Fruit fly (Drosophila melanogaster): Measurements from ENCODE around the gene CG2991.

CG2991 gene

DNA sequence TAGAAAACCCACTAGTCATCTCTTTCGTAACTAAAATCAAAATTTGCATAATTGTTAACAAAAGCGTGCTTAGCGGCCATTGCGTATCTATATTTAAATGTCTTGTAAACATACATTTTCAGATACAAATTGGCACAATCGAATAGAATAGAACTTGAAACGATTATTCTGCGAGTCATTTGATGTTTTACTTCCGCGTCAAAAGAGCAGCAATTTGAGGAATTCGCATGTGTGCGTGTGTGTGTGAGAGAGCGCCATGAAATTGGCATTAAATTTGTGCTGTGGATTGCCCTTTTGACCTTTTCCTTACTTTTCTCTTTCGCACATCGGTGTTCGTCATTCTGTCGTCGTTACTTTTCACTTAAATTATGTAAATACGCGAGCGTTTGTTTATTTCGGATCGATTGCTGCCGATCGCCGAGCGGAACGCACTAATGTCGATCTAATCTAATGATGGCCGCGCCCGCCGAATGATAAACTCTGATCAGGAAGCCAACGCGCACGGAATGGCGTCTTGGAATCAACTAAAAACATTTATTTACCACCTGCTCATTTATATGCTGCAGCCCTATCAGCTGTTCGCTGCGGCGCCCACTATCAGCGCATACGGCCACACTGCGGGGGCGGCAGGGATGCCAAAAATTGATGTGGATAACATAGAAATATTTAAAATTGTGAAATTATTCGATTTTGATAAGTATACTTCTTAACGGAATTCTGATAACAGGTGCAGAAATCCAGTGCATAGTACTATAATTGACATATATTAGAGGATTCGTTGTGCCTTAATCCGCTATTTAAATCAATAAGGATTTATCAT lies 27.9 kb downstream of the CG2991 start (continued):
- TF ChIP-seq E2f2 (GFP tag; IDR thresholded peaks at IDR 0.05) (peak; percentile 77), CG3281 (GFP tag; optimal IDR thresholded peaks at IDR 0.05) (peak; percentile 55), Doc3 (GFP tag; IDR thresholded peaks at IDR 0.05; ENCODE audit: partially characterized antibody) (no peak), CG31224 (GFP tag; IDR thresholded peaks at IDR 0.05) (peak; percentile 43; the same call in 1 of the 2 replicates), dm (GFP tag; optimal IDR thresholded peaks at IDR 0.05) (peak; percentile 45), CG14667 (GFP tag; IDR thresholded peaks at IDR 0.05) (no peak), slbo (GFP tag; IDR thresholded peaks at IDR 0.05) (peak; percentile 58), Drgx (GFP tag; IDR thresholded peaks at IDR 0.05) (peak; percentile 49), CG11723 (GFP tag; optimal IDR thresholded peaks at IDR 0.05) (no peak), fu2 (GFP tag; optimal IDR thresholded peaks at IDR 0.05) (no peak), inv (GFP tag; IDR thresholded peaks at IDR 0.05; ENCODE audit: partially characterized antibody) (0 out of 2 replicates have a peak, but pooled peaks have one; percentile 18), CG13287 (GFP tag; IDR thresholded peaks at IDR 0.05; ENCODE audit: partially characterized antibody) (peak; percentile 6; the same call in 1 of the 2 replicates), CG10543 (GFP tag; optimal IDR thresholded peaks at IDR 0.05) (peak; percentile 80), CG5953 (GFP tag; IDR thresholded peaks at IDR 0.05) (peak; percentile 61; the same call in 1 of the 2 replicates), bcd (GFP tag; optimal IDR thresholded peaks at IDR 0.05) (no peak), eve (GFP tag; optimal IDR thresholded peaks at IDR 0.05) (no peak), sob (GFP tag; IDR thresholded peaks at IDR 0.05) (peak; percentile 63), lbe (GFP tag; optimal IDR thresholded peaks at IDR 0.05) (no peak), CHES-1-like (GFP tag; optimal IDR thresholded peaks at IDR 0.05) (peak; percentile 78), tgo (GFP tag; IDR thresholded peaks at IDR 0.05) (peak; percentile 28; the same call in 2 of the 3 replicates), Adf1 (GFP tag; IDR thresholded peaks at IDR 0.05) (peak; percentile 70), CG17361 (GFP tag; IDR thresholded peaks at IDR 0.05) (peak; percentile 72; the same call in 1 of the 3 replicates), CG17802 (tag; optimal IDR thresholded peaks at IDR 0.05) (peak; percentile 37), grau (tag; optimal IDR thresholded peaks at IDR 0.05) (peak; percentile 42), mam (GFP tag; optimal IDR thresholded peaks at IDR 0.05) (peak; percentile 30), Med (GFP tag) (peak; percentile 96), sim (GFP tag; IDR thresholded peaks at IDR 0.05) (peak; percentile 39; the same call in 1 of the 2 replicates), Six4 (GFP tag; optimal IDR thresholded peaks at IDR 0.05) (no peak), CG14441 (GFP tag; IDR thresholded peaks at IDR 0.05) (peak; percentile 69), D19A (tag; optimal IDR thresholded peaks at IDR 0.05) (peak; percentile 20), org-1 (GFP tag; optimal IDR thresholded peaks at IDR 0.05) (peak; percentile 2), CG14050 (GFP tag; IDR thresholded peaks at IDR 0.05) (peak; percentile 22; the same call in 1 of the 3 replicates), pb (GFP tag; optimal IDR thresholded peaks at IDR 0.05) (peak; percentile 5), psq (GFP tag; optimal IDR thresholded peaks at IDR 0.05) (no peak), corto (GFP tag; optimal IDR thresholded peaks at IDR 0.05) (no peak), sima (GFP tag; optimal IDR thresholded peaks at IDR 0.05) (no peak), sens-2 (GFP tag; IDR thresholded peaks at IDR 0.05) (no peak), Hand (GFP tag; optimal IDR thresholded peaks at IDR 0.05) (peak; percentile 39), NfI (GFP tag; optimal IDR thresholded peaks at IDR 0.05) (peak; percentile 62), Abd-B (GFP tag; optimal IDR thresholded peaks at IDR 0.05) (peak; percentile 5), Dip3 (GFP tag; optimal IDR thresholded peaks at IDR 0.05) (no peak), CG8290 (GFP tag; optimal IDR thresholded peaks at IDR 0.05) (no peak), CG8290 (tag; optimal IDR thresholded peaks at IDR 0.05) (peak in 1 of 2 experiments; percentile 99), CG10366 (GFP tag; IDR thresholded peaks at IDR 0.05) (peak; percentile 16; the same call in 1 of the 2 replicates), Nf-YC (tag; optimal IDR thresholded peaks at IDR 0.05) (peak; percentile 33), CG18011 (GFP tag; optimal IDR thresholded peaks at IDR 0.05) (no peak), CG14860 (GFP tag; IDR thresholded peaks at IDR 0.05; ENCODE audit: partially characterized antibody) (no peak), slp2 (GFP tag; optimal IDR thresholded peaks at IDR 0.05) (no peak), CG14965 (GFP tag; optimal IDR thresholded peaks at IDR 0.05; ENCODE audit: borderline replicate concordance) (no peak)

Data from whole organism, embryonic.